Fruit fly (Drosophila melanogaster) whole organism, embryonic: ENCODE measurements around the gene CG5886.
A peak's percentile ranks its signal among the peaks of the same experiment; 100 is the strongest.

ENCODE experiments used
- CG10654 ChIP-seq: fragments of 200-800 bp; sonication (Bioruptor generic); optimal IDR thresholded peaks from 2 replicates; lab custom pipeline; 2016; ENCODE audit warnings: missing biosample characterization, missing genetic modification characterization
- CG11696 ChIP-seq: fragments of 200-800 bp; sonication (Bioruptor generic); IDR thresholded peaks from 2 replicates; pipeline ENCODE4 v1.3.6; 2022; ENCODE audit warnings: missing biosample characterization, missing genetic modification characterization
- CG12104 ChIP-seq: fragments of 200-800 bp; sonication (Bioruptor generic); optimal IDR thresholded peaks from 3 replicates; lab custom pipeline; 2016; ENCODE audit warnings: missing biosample characterization, missing genetic modification characterization
- CG12155 ChIP-seq: fragments of 200-800 bp; sonication (Bioruptor generic); optimal IDR thresholded peaks from 3 replicates; lab custom pipeline; 2016; ENCODE audit warnings: missing biosample characterization, missing genetic modification characterization
- CG12236 ChIP-seq: fragments of 200-800 bp; sonication (Bioruptor generic); optimal IDR thresholded peaks from 2 replicates; lab custom pipeline; 2016; ENCODE audit warnings: missing biosample characterization, missing genetic modification characterization
- CG13123 ChIP-seq: fragments of 200-800 bp; sonication (Bioruptor generic); optimal IDR thresholded peaks from 2 replicates; lab custom pipeline; 2016; ENCODE audit warnings: missing biosample characterization, missing genetic modification characterization
- CG14441 ChIP-seq: fragments of 200-800 bp; sonication (Bioruptor generic); IDR thresholded peaks from 2 replicates; pipeline ENCODE4 v1.3.6; 2022; ENCODE audit warnings: missing biosample characterization, missing genetic modification characterization
- CG15696 ChIP-seq: fragments of 200-800 bp; sonication (Bioruptor generic); optimal IDR thresholded peaks from 2 replicates; lab custom pipeline; 2019; ENCODE audit warnings: missing biosample characterization, mild to moderate bottlenecking, missing genetic modification characterization, moderate library complexity
- CG16863 ChIP-seq: fragments of 200-800 bp; sonication (Bioruptor generic); optimal IDR thresholded peaks from 3 replicates; lab custom pipeline; 2016; ENCODE audit warnings: missing biosample characterization, missing genetic modification characterization
- CG17802 ChIP-seq: fragments of 200-800 bp; sonication (Bioruptor generic); optimal IDR thresholded peaks from 2 replicates; lab custom pipeline; 2018; ENCODE audit warnings: missing biosample characterization, mild to moderate bottlenecking, missing genetic modification characterization, moderate library complexity
- CG2129 ChIP-seq: fragments of 200-800 bp; sonication (Bioruptor generic); IDR thresholded peaks from 2 replicates; pipeline ENCODE4 v1.3.6; 2022; ENCODE audit warnings: missing biosample characterization, missing genetic modification characterization; ENCODE audit not compliant: partially characterized antibody
- CG33213 ChIP-seq: fragments of 200-800 bp; sonication (Bioruptor generic); optimal IDR thresholded peaks from 3 replicates; lab custom pipeline; 2016; ENCODE audit warnings: missing biosample characterization, missing genetic modification characterization
- CG3407 ChIP-seq: fragments of 200-800 bp; sonication (Bioruptor generic); optimal IDR thresholded peaks from 2 replicates; lab custom pipeline; 2018; ENCODE audit warnings: missing biosample characterization, mild to moderate bottlenecking, missing genetic modification characterization
- CG4707 ChIP-seq: fragments of 200-800 bp; sonication (Bioruptor generic); optimal IDR thresholded peaks from 2 replicates; lab custom pipeline; 2018; ENCODE audit warnings: missing biosample characterization, mild to moderate bottlenecking, missing genetic modification characterization, moderate library complexity
- CG9932 ChIP-seq: fragments of 200-800 bp; sonication (Bioruptor generic); IDR thresholded peaks from 2 replicates; pipeline ENCODE4 v1.3.6; 2022; ENCODE audit warnings: missing biosample characterization, missing genetic modification characterization
- Chrac-16 ChIP-seq: fragments of 200-800 bp; sonication (Bioruptor generic); optimal IDR thresholded peaks from 3 replicates; lab custom pipeline; 2016; ENCODE audit warnings: missing biosample characterization, missing genetic modification characterization
- CrebB ChIP-seq: fragments of 200-800 bp; sonication (Bioruptor generic); optimal IDR thresholded peaks from 3 replicates; lab custom pipeline; 2018; ENCODE audit warnings: missing biosample characterization, mild to moderate bottlenecking, missing genetic modification characterization
- D ChIP-seq, 2 experiments: fragments of 200-800 bp in 1 of 2; fragments of >200 bp in 1 of 2; sonication (Bioruptor generic) in 1 of 2; optimal IDR thresholded peaks; 2 replicates in 1 of 2; 3 replicates in 1 of 2; lab custom pipeline; 2017; ENCODE audit warnings: mild to moderate bottlenecking in 1 of 2, missing biosample characterization in 1 of 2, missing genetic modification characterization in 1 of 2, missing genetic modification reagents in 1 of 2
- Deaf1 ChIP-seq: fragments of 200-800 bp; optimal IDR thresholded peaks from 3 replicates; lab custom pipeline; 2019; ENCODE audit warnings: missing biosample characterization, mild to moderate bottlenecking, missing genetic modification characterization, moderate library complexity
- Gsc ChIP-seq: fragments of 200-800 bp; sonication (Bioruptor generic); IDR thresholded peaks from 2 replicates; pipeline ENCODE4 v1.3.6; 2022; ENCODE audit warnings: missing biosample characterization, missing genetic modification characterization
- H2.0 ChIP-seq: fragments of 200-800 bp; sonication (Bioruptor generic); IDR thresholded peaks from 2 replicates; pipeline ENCODE4 v1.3.6; 2022; ENCODE audit warnings: missing biosample characterization, missing genetic modification characterization
- Max ChIP-seq: fragments of 200-800 bp; sonication (Bioruptor generic); optimal IDR thresholded peaks from 2 replicates; lab custom pipeline; 2016; ENCODE audit warnings: missing biosample characterization, mild to moderate bottlenecking, missing genetic modification characterization
- Myb ChIP-seq: fragments of 200-800 bp; sonication (Bioruptor generic); optimal IDR thresholded peaks from 2 replicates; lab custom pipeline; 2016; ENCODE audit warnings: missing biosample characterization, missing genetic modification characterization
- Spps ChIP-seq: fragments of 200-800 bp; sonication (Bioruptor generic); optimal IDR thresholded peaks from 2 replicates; lab custom pipeline; 2018; ENCODE audit warnings: missing biosample characterization, mild to moderate bottlenecking, missing genetic modification characterization
- ase ChIP-seq: fragments of 200-800 bp; sonication (Bioruptor generic); IDR thresholded peaks from 3 replicates; pipeline ENCODE4 v1.3.6; 2022; ENCODE audit warnings: missing biosample characterization, missing genetic modification characterization
- ato ChIP-seq: fragments of 200-800 bp; sonication (Bioruptor generic); IDR thresholded peaks from 2 replicates; pipeline ENCODE4 v1.3.6; 2022; ENCODE audit warnings: missing biosample characterization, missing genetic modification characterization; ENCODE audit not compliant: partially characterized antibody
- bcd ChIP-seq: fragments of 200-800 bp; sonication (Bioruptor generic); optimal IDR thresholded peaks from 2 replicates; lab custom pipeline; 2017; ENCODE audit warnings: missing biosample characterization, mild to moderate bottlenecking, missing genetic modification characterization
- bowl ChIP-seq: fragments of 200-800 bp; sonication (Bioruptor generic); IDR thresholded peaks from 2 replicates; pipeline ENCODE4 v1.3.6; 2022; ENCODE audit warnings: missing biosample characterization, missing genetic modification characterization
- br ChIP-seq: fragments of >200 bp; optimal IDR thresholded peaks from 2 replicates; lab custom pipeline; 2017
- btn ChIP-seq: fragments of 200-800 bp; sonication (Bioruptor generic); optimal IDR thresholded peaks from 2 replicates; lab custom pipeline; 2016; ENCODE audit warnings: missing biosample characterization, missing genetic modification characterization
- cad ChIP-seq: fragments of >200 bp; optimal IDR thresholded peaks from 2 replicates; lab custom pipeline; 2017; ENCODE audit warnings: missing biosample characterization, missing genetic modification characterization
- cas ChIP-seq: fragments of 200-800 bp; sonication (Bioruptor generic); IDR thresholded peaks from 2 replicates; pipeline ENCODE4 v1.3.6; 2022; ENCODE audit warnings: missing biosample characterization, missing genetic modification characterization
- chif ChIP-seq, 2 experiments: fragments of 200-800 bp; sonication (Bioruptor generic); optimal IDR thresholded peaks; 3 replicates each; lab custom pipeline; 2016; ENCODE audit warnings: missing biosample characterization in 2 of 2, missing genetic modification characterization in 2 of 2
- dan ChIP-seq: fragments of 200-800 bp; sonication (Bioruptor generic); IDR thresholded peaks from 2 replicates; pipeline ENCODE4 v1.3.6; 2022; ENCODE audit warnings: missing biosample characterization, missing genetic modification characterization
- dm ChIP-seq: fragments of 200-800 bp; sonication (Bioruptor generic); optimal IDR thresholded peaks from 3 replicates; lab custom pipeline; 2016; ENCODE audit warnings: missing biosample characterization, missing genetic modification characterization
- dpn ChIP-seq, 2 experiments: fragments of 200-800 bp; sonication (Bioruptor generic); optimal IDR thresholded peaks; 3 replicates each; lab custom pipeline; 2016; ENCODE audit warnings: missing biosample characterization in 2 of 2, missing genetic modification characterization in 2 of 2
- ems ChIP-seq: fragments of 200-800 bp; sonication (Bioruptor generic); optimal IDR thresholded peaks from 3 replicates; lab custom pipeline; 2016; ENCODE audit warnings: missing biosample characterization, missing genetic modification characterization
- eve ChIP-seq, 2 experiments: fragments of >200 bp; optimal IDR thresholded peaks; 2 replicates each; lab custom pipeline; 2017; ENCODE audit warnings: missing biosample characterization in 2 of 2, missing genetic modification characterization in 2 of 2
- exex ChIP-seq: fragments of 200-800 bp; sonication (Bioruptor generic); optimal IDR thresholded peaks from 4 replicates; lab custom pipeline; 2018; ENCODE audit warnings: missing biosample characterization, mild to moderate bottlenecking, missing genetic modification characterization, moderate library complexity
- gfzf ChIP-seq: fragments of 200-800 bp; sonication (Bioruptor generic); optimal IDR thresholded peaks from 2 replicates; lab custom pipeline; 2016; ENCODE audit warnings: missing biosample characterization, mild to moderate bottlenecking, missing genetic modification characterization, moderate library complexity
- lmd ChIP-seq: fragments of 200-800 bp; sonication (Bioruptor generic); IDR thresholded peaks from 2 replicates; pipeline ENCODE4 v1.3.6; 2022; ENCODE audit warnings: missing biosample characterization, missing genetic modification characterization
- lov ChIP-seq, 2 experiments: fragments of 200-800 bp in 1 of 2; fragments of >200 bp in 1 of 2; sonication (Bioruptor generic) in 1 of 2; IDR thresholded peaks in 1 of 2; optimal IDR thresholded peaks in 1 of 2; 2 replicates in 1 of 2; 3 replicates in 1 of 2; pipeline versions ENCODE4 v1.3.6 to Lab custom; 2017 to 2022; ENCODE audit warnings: missing biosample characterization in 1 of 2, missing genetic modification characterization in 1 of 2
- nau ChIP-seq: fragments of 200-800 bp; sonication (Bioruptor generic); optimal IDR thresholded peaks from 3 replicates; lab custom pipeline; 2017; ENCODE audit warnings: missing biosample characterization, mild to moderate bottlenecking, missing genetic modification characterization, missing genetic modification reagents
- otp ChIP-seq: fragments of 200-800 bp; sonication (Bioruptor generic); IDR thresholded peaks from 3 replicates; pipeline ENCODE4, ENCODE4 v1.3.6; 2022; ENCODE audit warnings: missing biosample characterization, missing genetic modification characterization
- pnt ChIP-seq: fragments of 200-800 bp; sonication (Bioruptor generic); optimal IDR thresholded peaks from 3 replicates; lab custom pipeline; 2016; ENCODE audit warnings: missing biosample characterization, missing genetic modification characterization
- ro ChIP-seq: fragments of 200-800 bp; sonication (Bioruptor generic); IDR thresholded peaks from 2 replicates; pipeline ENCODE4 v1.3.6; 2022; ENCODE audit warnings: missing biosample characterization, missing genetic modification characterization
- row ChIP-seq: fragments of 200-800 bp; sonication (Bioruptor generic); IDR thresholded peaks from 3 replicates; pipeline ENCODE4 v1.3.6; 2022; ENCODE audit warnings: missing biosample characterization, missing genetic modification characterization
- ssp ChIP-seq: fragments of 200-800 bp; sonication (Bioruptor generic); IDR thresholded peaks from 2 replicates; pipeline ENCODE4 v1.3.6; 2022; ENCODE audit warnings: missing biosample characterization, missing genetic modification characterization
- stc ChIP-seq: fragments of 200-800 bp; sonication (Bioruptor generic); IDR thresholded peaks from 2 replicates; pipeline ENCODE4 v1.3.6; 2022; ENCODE audit warnings: missing biosample characterization, missing genetic modification characterization
- tin ChIP-seq: fragments of 200-800 bp; sonication (Bioruptor generic); optimal IDR thresholded peaks from 3 replicates; lab custom pipeline; 2016; ENCODE audit warnings: missing biosample characterization, missing genetic modification characterization

Gene CG5886

DNA sequence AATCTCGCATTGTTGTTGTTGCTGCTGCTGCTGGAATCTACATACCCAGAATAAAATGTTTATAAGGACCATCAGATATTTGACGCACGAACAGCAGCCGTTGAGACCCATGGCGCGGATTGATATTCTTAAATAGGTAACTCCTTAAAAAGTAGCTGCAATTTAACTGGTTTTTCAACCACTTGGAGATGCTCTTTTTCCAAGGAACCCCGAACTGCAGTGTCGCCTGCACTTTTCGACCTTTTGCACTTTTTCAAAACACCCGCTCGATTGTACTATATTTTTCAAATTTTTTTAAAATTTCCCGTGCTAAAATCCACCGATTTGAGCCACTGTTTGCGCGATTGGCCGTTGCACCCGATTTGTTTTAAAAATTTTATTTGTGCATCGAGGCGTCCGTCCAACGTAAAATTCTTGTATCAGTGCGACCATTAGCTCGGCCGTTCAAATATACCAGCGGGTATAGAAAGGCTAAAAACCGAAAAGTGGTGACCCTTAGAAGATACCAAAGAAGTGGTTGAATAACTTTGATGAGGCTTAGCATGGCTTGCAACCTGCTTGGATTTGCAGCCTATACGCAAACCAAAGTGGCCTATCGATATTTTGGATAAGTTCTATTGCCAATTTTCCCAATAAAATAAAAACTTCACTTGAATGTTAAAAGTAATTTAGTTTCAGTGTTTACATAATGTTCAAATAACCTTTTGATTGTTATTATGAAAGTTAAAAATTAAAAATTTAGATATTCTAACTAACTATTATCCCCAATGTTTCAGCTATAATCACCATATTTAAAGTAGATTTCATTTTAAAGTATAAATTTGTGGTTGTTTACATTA lies 29.8 kb downstream of the CG5886 start, which contains the start of gene Tsp96F (continued):
- TF ChIP-seq bcd (GFP tag; lab: Kevin White, UChicago) (peak; percentile 6), ro (GFP tag; lab: Robert Waterston, UW) (no peak), Max (GFP tag; lab: Kevin White, UChicago) (no peak), Chrac-16 (GFP tag; lab: Kevin White, UChicago) (no peak), lov (optimal IDR thresholded peaks at IDR 0.05; lab: Kevin White, UChicago) (no peak), lov (GFP tag; IDR thresholded peaks at IDR 0.05; lab: Robert Waterston, UW) (no peak), CG13123 (GFP tag; lab: Kevin White, UChicago) (no peak), bowl (GFP tag; lab: Robert Waterston, UW) (no peak), CG3407 (GFP tag; lab: Kevin White, UChicago) (no peak), cas (GFP tag; lab: Robert Waterston, UW) (no peak), CG15696 (peak; percentile 4), CG2129 (GFP tag; lab: Robert Waterston, UW) (no peak), Gsc (no peak), D (optimal IDR thresholded peaks at IDR 0.05; lab: Kevin White, UChicago) (no peak), D (GFP tag; optimal IDR thresholded peaks at IDR 0.05; lab: Kevin White, UChicago) (no peak), eve (GFP tag; optimal IDR thresholded peaks at IDR 0.05; lab: Kevin White, UChicago) (no peak), gfzf (GFP tag; lab: Kevin White, UChicago) (peak; percentile 95), ase (GFP tag; lab: Robert Waterston, UW) (no peak), pnt (GFP tag; lab: Kevin White, UChicago) (no peak), nau (no peak), Myb (GFP tag; lab: Kevin White, UChicago) (peak; percentile 79), ems (GFP tag; lab: Kevin White, UChicago) (no peak), CG10654 (GFP tag; lab: Kevin White, UChicago) (no peak), ato (GFP tag; lab: Robert Waterston, UW) (peak; percentile 13; the same call in 1 of the 2 replicates), lmd (GFP tag; lab: Robert Waterston, UW) (no peak), btn (GFP tag; lab: Kevin White, UChicago) (no peak), Deaf1 (tag; lab: Kevin White, UChicago) (no peak), CG33213 (GFP tag; lab: Kevin White, UChicago) (peak; percentile 66), ssp (peak; percentile 41), CG12104 (GFP tag; lab: Kevin White, UChicago) (no peak), CrebB (tag; lab: Kevin White, UChicago) (no peak), CG12236 (GFP tag; lab: Kevin White, UChicago) (no peak), otp (GFP tag; lab: Robert Waterston, UW) (no peak), Spps (tag; lab: Kevin White, UChicago) (no peak), CG17802 (tag; lab: Kevin White, UChicago) (no peak), cad (GFP tag; lab: Kevin White, UChicago) (no peak), chif (GFP tag; optimal IDR thresholded peaks at IDR 0.05; lab: Kevin White, UChicago) (no peak), H2.0 (no peak), exex (tag; lab: Kevin White, UChicago) (no peak), tin (no peak), dpn (GFP tag; optimal IDR thresholded peaks at IDR 0.05; lab: Kevin White, UChicago) (peak in 1 of 2 experiments; percentile 9), dm (GFP tag; lab: Kevin White, UChicago) (no peak), CG16863 (GFP tag; lab: Kevin White, UChicago) (no peak), br (lab: Kevin White, UChicago) (no peak), dan (GFP tag; lab: Robert Waterston, UW) (no peak), CG12155 (no peak), CG14441 (GFP tag; lab: Robert Waterston, UW) (no peak), CG4707 (GFP tag; lab: Kevin White, UChicago) (peak; percentile 33), stc (GFP tag; lab: Robert Waterston, UW) (no peak), row (GFP tag; lab: Robert Waterston, UW) (peak; percentile 43; the same call in 2 of the 3 replicates), CG11696 (GFP tag; lab: Robert Waterston, UW) (no peak), CG9932 (GFP tag; lab: Robert Waterston, UW) (no peak; the same call in 1 of the 2 replicates)
